Fruit fly (Drosophila melanogaster) whole organism, prepupa: Measurements from ENCODE around the gene CG17233.

Experiments used
- CG10669 ChIP-seq: fragments of 200-800 bp; sonication (Bioruptor generic); optimal IDR thresholded peaks from 3 replicates; lab custom pipeline; 2018; ENCODE audit warnings: missing biosample characterization, mild to moderate bottlenecking, missing genetic modification characterization, moderate library complexity
- CG11294 ChIP-seq: fragments of 200-800 bp; sonication (Bioruptor generic); IDR thresholded peaks from 2 replicates; pipeline ENCODE4 v1.3.6; 2022; ENCODE audit warnings: missing biosample characterization, missing genetic modification characterization
- CG11762 ChIP-seq: fragments of 200-800 bp; sonication (Bioruptor generic); optimal IDR thresholded peaks from 3 replicates; lab custom pipeline; 2016; ENCODE audit warnings: missing biosample characterization, missing genetic modification characterization; ENCODE audit not compliant: insufficient read depth
- CG11902 ChIP-seq: fragments of 200-800 bp; sonication (Bioruptor generic); optimal IDR thresholded peaks from 3 replicates; lab custom pipeline; 2016; ENCODE audit warnings: missing biosample characterization, missing genetic modification characterization
- CG1621 ChIP-seq: fragments of 200-800 bp; sonication (Bioruptor generic); optimal IDR thresholded peaks from 3 replicates; lab custom pipeline; 2018; ENCODE audit warnings: missing biosample characterization, mild to moderate bottlenecking, missing genetic modification characterization
- CG16779 ChIP-seq: fragments of 200-800 bp; sonication (Bioruptor generic); optimal IDR thresholded peaks from 3 replicates; lab custom pipeline; 2017; ENCODE audit warnings: missing biosample characterization, mild to moderate bottlenecking, missing genetic modification characterization
- CG3032 ChIP-seq: fragments of 200-800 bp; optimal IDR thresholded peaks from 2 replicates; lab custom pipeline; 2019; ENCODE audit warnings: missing biosample characterization, mild to moderate bottlenecking, missing genetic modification characterization, moderate library complexity
- CG31627 ChIP-seq: fragments of 200-800 bp; sonication (Bioruptor generic); optimal IDR thresholded peaks from 3 replicates; lab custom pipeline; 2016; ENCODE audit warnings: missing biosample characterization, missing genetic modification characterization
- CG32006 ChIP-seq: fragments of 200-800 bp; sonication (Bioruptor generic); optimal IDR thresholded peaks from 3 replicates; lab custom pipeline; 2017; ENCODE audit warnings: missing biosample characterization, mild to moderate bottlenecking, missing genetic modification characterization
- CG34406 ChIP-seq: fragments of 200-800 bp; sonication (Bioruptor generic); optimal IDR thresholded peaks from 3 replicates; lab custom pipeline; 2016; ENCODE audit warnings: missing biosample characterization, missing genetic modification characterization
- CG3919 ChIP-seq: fragments of 200-800 bp; sonication (Bioruptor generic); optimal IDR thresholded peaks from 3 replicates; lab custom pipeline; 2016; ENCODE audit warnings: missing biosample characterization, missing genetic modification characterization
- CG6276 ChIP-seq: fragments of 200-800 bp; sonication (Bioruptor generic); optimal IDR thresholded peaks from 2 replicates; lab custom pipeline; 2017; ENCODE audit warnings: missing biosample characterization, mild to moderate bottlenecking, missing genetic modification characterization
- CG6792 ChIP-seq: fragments of 200-800 bp; sonication (Bioruptor generic); optimal IDR thresholded peaks from 3 replicates; lab custom pipeline; 2016; ENCODE audit warnings: missing biosample characterization, missing genetic modification characterization
- CG6808 ChIP-seq: fragments of 200-800 bp; sonication (Bioruptor generic); optimal IDR thresholded peaks from 3 replicates; lab custom pipeline; 2017; ENCODE audit warnings: missing biosample characterization, missing genetic modification characterization, mild to moderate bottlenecking, moderate library complexity, missing genetic modification reagents
- CG6854 ChIP-seq: fragments of 200-800 bp; sonication (Bioruptor generic); optimal IDR thresholded peaks from 2 replicates; lab custom pipeline; 2017; ENCODE audit warnings: missing biosample characterization, mild to moderate bottlenecking, missing genetic modification characterization
- CG7368 ChIP-seq: fragments of 200-800 bp; sonication (Bioruptor generic); optimal IDR thresholded peaks from 3 replicates; lab custom pipeline; 2016; ENCODE audit warnings: missing biosample characterization, missing genetic modification characterization
- CG8119 ChIP-seq: fragments of 200-800 bp; sonication (Bioruptor generic); IDR thresholded peaks from 3 replicates; pipeline ENCODE4 v1.3.6; 2022; ENCODE audit warnings: missing biosample characterization, missing genetic modification characterization
- CG8319 ChIP-seq: fragments of 200-800 bp; sonication (Bioruptor generic); optimal IDR thresholded peaks from 3 replicates; lab custom pipeline; 2016; ENCODE audit warnings: missing biosample characterization, missing genetic modification characterization
- CG9139 ChIP-seq: fragments of 200-800 bp; sonication (Bioruptor generic); optimal IDR thresholded peaks from 3 replicates; lab custom pipeline; 2017; ENCODE audit warnings: missing biosample characterization, mild to moderate bottlenecking, missing genetic modification characterization
- Eip93F ChIP-seq: fragments of 200-800 bp; sonication (Bioruptor generic); optimal IDR thresholded peaks from 2 replicates; lab custom pipeline; 2016; ENCODE audit warnings: missing biosample characterization, mild to moderate bottlenecking, missing genetic modification characterization
- Ets96B ChIP-seq: fragments of 200-800 bp; optimal IDR thresholded peaks from 2 replicates; lab custom pipeline; 2019; ENCODE audit warnings: missing biosample characterization, mild to moderate bottlenecking, missing genetic modification characterization, moderate library complexity
- Gug ChIP-seq: fragments of 200-800 bp; sonication (Bioruptor generic); IDR thresholded peaks from 2 replicates; pipeline ENCODE4 v1.3.6; 2022; ENCODE audit warnings: missing biosample characterization, missing genetic modification characterization
- Hr39 ChIP-seq: fragments of 200-800 bp; sonication (Bioruptor generic); optimal IDR thresholded peaks from 2 replicates; lab custom pipeline; 2016; ENCODE audit warnings: missing biosample characterization, missing genetic modification characterization
- Hr4 ChIP-seq: fragments of 200-800 bp; sonication (Bioruptor generic); optimal IDR thresholded peaks from 3 replicates; lab custom pipeline; 2016; ENCODE audit warnings: missing biosample characterization, missing genetic modification characterization
- Lpt ChIP-seq: fragments of 200-800 bp; sonication (Bioruptor generic); optimal IDR thresholded peaks from 3 replicates; lab custom pipeline; 2016; ENCODE audit warnings: missing biosample characterization, missing genetic modification characterization
- OdsH ChIP-seq: fragments of 200-800 bp; sonication (Bioruptor generic); optimal IDR thresholded peaks from 3 replicates; lab custom pipeline; 2016; ENCODE audit warnings: missing biosample characterization, missing genetic modification characterization
- Smox ChIP-seq: fragments of 200-800 bp; sonication (Bioruptor generic); optimal IDR thresholded peaks from 3 replicates; lab custom pipeline; 2016; ENCODE audit warnings: missing biosample characterization, missing genetic modification characterization
- Sox102F ChIP-seq: fragments of 200-800 bp; sonication (Bioruptor generic); optimal IDR thresholded peaks from 2 replicates; lab custom pipeline; 2016; ENCODE audit warnings: missing biosample characterization, mild to moderate bottlenecking, missing genetic modification characterization
- Sox15 ChIP-seq: fragments of 200-800 bp; sonication (Bioruptor generic); optimal IDR thresholded peaks from 3 replicates; lab custom pipeline; 2016; ENCODE audit warnings: missing biosample characterization, missing genetic modification characterization
- achi ChIP-seq: fragments of 200-800 bp; sonication (Bioruptor generic); optimal IDR thresholded peaks from 3 replicates; lab custom pipeline; 2016; ENCODE audit warnings: missing biosample characterization, missing genetic modification characterization
- acj6 ChIP-seq: fragments of 200-800 bp; sonication (Bioruptor generic); optimal IDR thresholded peaks from 3 replicates; lab custom pipeline; 2016; ENCODE audit warnings: missing biosample characterization, missing genetic modification characterization
- dac ChIP-seq: fragments of 200-800 bp; sonication (Bioruptor generic); optimal IDR thresholded peaks from 2 replicates; lab custom pipeline; 2017; ENCODE audit warnings: missing biosample characterization, mild to moderate bottlenecking, missing genetic modification characterization
- dsx ChIP-seq: fragments of 200-800 bp; optimal IDR thresholded peaks from 3 replicates; lab custom pipeline; 2019; ENCODE audit warnings: missing biosample characterization, mild to moderate bottlenecking, missing genetic modification characterization, moderate library complexity; ENCODE audit not compliant: poor library complexity, severe bottlenecking
- eg ChIP-seq: fragments of 200-800 bp; sonication (Bioruptor generic); IDR thresholded peaks from 3 replicates; pipeline ENCODE4 v1.3.6; 2022; ENCODE audit warnings: missing biosample characterization, missing genetic modification characterization
- esn ChIP-seq: fragments of 200-800 bp; sonication (Bioruptor generic); optimal IDR thresholded peaks from 2 replicates; lab custom pipeline; 2016; ENCODE audit warnings: missing biosample characterization, mild to moderate bottlenecking, missing genetic modification characterization, moderate library complexity
- fd59A ChIP-seq: fragments of 200-800 bp; sonication (Bioruptor generic); optimal IDR thresholded peaks from 2 replicates; lab custom pipeline; 2017; ENCODE audit warnings: missing biosample characterization, mild to moderate bottlenecking, missing genetic modification characterization, missing genetic modification reagents
- fd85E ChIP-seq: fragments of 200-800 bp; sonication (Bioruptor generic); optimal IDR thresholded peaks from 3 replicates; lab custom pipeline; 2016; ENCODE audit warnings: missing biosample characterization, missing genetic modification characterization
- lz ChIP-seq: fragments of 200-800 bp; sonication (Bioruptor generic); optimal IDR thresholded peaks from 3 replicates; lab custom pipeline; 2016; ENCODE audit warnings: missing biosample characterization, missing genetic modification characterization
- net ChIP-seq: fragments of 200-800 bp; sonication (Bioruptor generic); optimal IDR thresholded peaks from 3 replicates; lab custom pipeline; 2016; ENCODE audit warnings: missing biosample characterization, missing genetic modification characterization
- pdm3 ChIP-seq: fragments of 200-800 bp; sonication (Bioruptor generic); optimal IDR thresholded peaks from 3 replicates; lab custom pipeline; 2016; ENCODE audit warnings: missing biosample characterization, missing genetic modification characterization
- salr ChIP-seq, 2 experiments: fragments of 200-800 bp; sonication (Bioruptor generic); optimal IDR thresholded peaks; 3 replicates each; lab custom pipeline; 2016 to 2018; ENCODE audit warnings: missing biosample characterization in 2 of 2, missing genetic modification characterization in 2 of 2, mild to moderate bottlenecking in 1 of 2
- ss ChIP-seq, 2 experiments: fragments of 200-800 bp; sonication (Bioruptor generic); optimal IDR thresholded peaks; 2 replicates in 1 of 2; 3 replicates in 1 of 2; lab custom pipeline; 2017 to 2018; ENCODE audit warnings: mild to moderate bottlenecking in 2 of 2, missing biosample characterization in 2 of 2, missing genetic modification characterization in 2 of 2, moderate library complexity in 1 of 2
- topi ChIP-seq: fragments of 200-800 bp; sonication (Bioruptor generic); optimal IDR thresholded peaks from 3 replicates; lab custom pipeline; 2016; ENCODE audit warnings: missing biosample characterization, missing genetic modification characterization
- vri ChIP-seq: fragments of 200-800 bp; sonication (Bioruptor generic); optimal IDR thresholded peaks from 3 replicates; lab custom pipeline; 2016; ENCODE audit warnings: missing biosample characterization, mild to moderate bottlenecking, missing genetic modification characterization

CG17233 gene

DNA sequence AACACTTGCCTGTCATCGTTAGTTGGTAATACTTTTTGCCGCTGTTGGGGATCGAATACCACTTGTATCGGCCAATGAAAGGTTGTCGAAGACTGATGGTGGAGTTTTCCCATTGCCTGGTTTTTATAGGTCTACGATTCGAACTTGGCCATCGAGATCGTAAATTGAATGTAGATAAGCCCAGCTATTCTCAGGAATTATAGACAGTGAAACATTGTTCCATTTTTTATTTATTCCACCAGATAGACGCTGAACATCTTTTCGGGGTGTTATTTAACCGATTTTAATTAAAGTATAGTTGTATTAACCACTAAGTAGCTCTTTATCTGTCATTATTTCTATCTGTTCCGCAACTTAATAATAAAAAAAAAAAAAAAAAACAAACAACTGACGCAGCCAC, 38.1 kb downstream of the CG17233 start, which contains the start of gene CG7298:
Gene CG7298, minus strand, starts transcription at position 101 of the 400 bp plus-strand sequence.
- TF ChIP-seq Hr4: no peak
- no peak for TF ChIP-seq eg
- TF ChIP-seq CG1621 (tag; lab: Kevin White, UChicago): no peak
- TF ChIP-seq fd59A (GFP tag; lab: Kevin White, UChicago): no peak
- no peak for TF ChIP-seq acj6 (GFP tag; lab: Kevin White, UChicago)
- TF ChIP-seq ss (GFP tag; optimal IDR thresholded peaks at IDR 0.05; lab: Kevin White, UChicago): no peak
- no peak for TF ChIP-seq net (GFP tag; lab: Kevin White, UChicago)
- no peak for TF ChIP-seq CG6792 (GFP tag; lab: Kevin White, UChicago)
- no peak for TF ChIP-seq CG8119 (GFP tag; lab: Robert Waterston, UW)
- no peak for TF ChIP-seq CG10669 (GFP tag; lab: Kevin White, UChicago)
- TF ChIP-seq CG34406 (GFP tag; lab: Kevin White, UChicago): no peak
- TF ChIP-seq CG11294 (GFP tag; lab: Robert Waterston, UW): no peak
- TF ChIP-seq salr (GFP tag; optimal IDR thresholded peaks at IDR 0.05; lab: Kevin White, UChicago): no peak

DNA sequence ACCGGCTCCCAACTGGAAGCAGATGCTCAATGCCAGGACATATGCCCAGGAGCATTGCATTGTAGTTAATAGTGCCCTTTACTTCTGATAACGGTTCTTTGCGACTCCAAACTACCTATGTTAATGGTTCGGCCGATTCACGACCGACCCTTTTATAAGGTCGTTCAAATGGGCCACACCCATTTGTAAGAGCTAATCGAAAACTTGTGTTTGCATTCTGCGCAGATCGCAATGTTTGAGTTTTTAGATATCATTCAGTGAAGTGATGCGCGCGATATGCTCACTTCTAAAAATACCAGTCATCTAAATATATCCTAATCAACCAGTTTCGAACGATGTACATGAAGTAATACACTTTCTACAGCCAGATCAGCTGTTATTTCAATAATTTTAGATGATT, 40.2 kb downstream of the CG17233 start, which contains the start of gene obst-F:
Gene obst-F, minus strand, starts transcription at position 101 of the 400 bp plus-strand sequence.
- TF ChIP-seq Smox: no peak
- TF ChIP-seq CG8119 (GFP tag; lab: Robert Waterston, UW): no peak
- no peak for TF ChIP-seq CG32006 (GFP tag; lab: Kevin White, UChicago)
- no peak for TF ChIP-seq Sox102F (GFP tag; lab: Kevin White, UChicago)
- TF ChIP-seq CG7368: no peak
- no peak for TF ChIP-seq Gug
- no peak for TF ChIP-seq CG34406 (GFP tag; lab: Kevin White, UChicago)
- TF ChIP-seq topi (GFP tag; lab: Kevin White, UChicago): no peak
- TF ChIP-seq CG3919 (GFP tag; lab: Kevin White, UChicago): no peak
- TF ChIP-seq vri: no peak
- TF ChIP-seq CG3032 (tag; lab: Kevin White, UChicago): no peak
- no peak for TF ChIP-seq eg
- TF ChIP-seq CG10669 (GFP tag; lab: Kevin White, UChicago): no peak
- TF ChIP-seq achi (GFP tag; lab: Kevin White, UChicago): no peak
- no peak for TF ChIP-seq CG31627

DNA sequence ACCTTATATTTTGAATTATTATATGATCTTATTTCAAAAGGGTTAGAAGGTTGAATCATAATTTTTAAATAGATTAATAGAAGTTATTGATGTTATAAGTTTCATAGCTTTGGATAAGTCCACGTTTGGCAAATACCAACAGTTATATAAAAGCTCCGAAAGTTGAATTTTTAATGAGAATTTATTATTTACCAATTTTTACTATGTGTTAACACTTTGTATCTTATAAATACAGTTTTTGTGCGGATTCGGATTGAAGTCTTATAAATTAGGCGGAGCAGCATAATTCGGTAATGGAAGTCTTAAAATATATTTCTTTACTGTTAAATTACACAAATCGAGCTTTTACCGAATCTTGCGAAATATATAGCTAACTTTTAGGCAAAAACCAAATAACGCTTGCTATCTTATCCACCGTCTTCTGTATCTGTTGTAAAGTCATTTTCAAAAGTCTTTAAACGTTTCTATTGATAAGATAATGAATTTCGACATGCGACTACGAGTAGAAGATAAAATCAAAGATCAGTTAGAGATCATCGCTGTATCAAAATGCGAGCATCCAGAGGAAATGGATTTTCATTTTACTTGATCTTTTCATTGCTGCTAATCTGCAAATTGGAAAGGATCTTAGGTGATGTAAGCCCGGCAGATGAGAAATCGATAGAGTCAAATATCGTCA, 42.0 kb downstream of the CG17233 start, which contains the start of gene CG42833:
Gene CG42833, plus strand, starts transcription at position 525 of the 679 bp plus-strand sequence.
- no peak for TF ChIP-seq ss (GFP tag; optimal IDR thresholded peaks at IDR 0.05; lab: Kevin White, UChicago)
- TF ChIP-seq OdsH (GFP tag; lab: Kevin White, UChicago): no peak
- no peak for TF ChIP-seq CG6854
- TF ChIP-seq fd85E (GFP tag; lab: Kevin White, UChicago): no peak
- TF ChIP-seq eg: no peak
- TF ChIP-seq CG16779: no peak
- no peak for TF ChIP-seq Gug
- no peak for TF ChIP-seq CG8319 (GFP tag; lab: Kevin White, UChicago)
- no peak for TF ChIP-seq Hr39
- no peak for TF ChIP-seq CG10669 (GFP tag; lab: Kevin White, UChicago)

DNA sequence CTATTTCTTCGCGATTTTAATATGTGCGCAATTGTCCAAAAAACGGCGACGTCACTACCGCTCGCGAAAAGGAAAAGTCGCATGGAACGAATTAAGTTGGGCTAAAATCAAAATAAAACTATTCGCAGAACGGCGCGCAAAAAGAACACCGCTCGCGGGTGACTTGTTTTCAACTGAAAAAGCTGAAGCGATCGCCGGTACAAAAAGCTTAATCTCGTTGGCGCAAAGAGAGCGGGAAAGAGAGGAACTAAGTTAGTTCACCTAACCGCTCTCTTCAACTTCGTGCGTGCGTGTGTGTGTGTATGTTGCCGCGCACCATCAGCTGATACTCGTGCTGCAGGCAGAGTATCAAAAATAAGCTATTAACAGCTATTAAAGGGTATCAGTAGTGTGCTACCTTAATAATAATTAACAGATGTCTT, 43.6 kb downstream of the CG17233 start, which contains the start of gene CG42674:
Gene CG42674, minus strand, starts transcription at position 180 of the 422 bp plus-strand sequence.
- TF ChIP-seq CG11902 (GFP tag; lab: Kevin White, UChicago): no peak
- no peak for TF ChIP-seq CG7368
- TF ChIP-seq Lpt (GFP tag; lab: Kevin White, UChicago): no peak
- no peak for TF ChIP-seq dac
- peak; percentile 16 for TF ChIP-seq CG9139 (GFP tag; lab: Kevin White, UChicago)
- TF ChIP-seq CG16779: peak; percentile 24
- TF ChIP-seq fd59A (GFP tag; lab: Kevin White, UChicago): no peak
- TF ChIP-seq CG8319 (GFP tag; lab: Kevin White, UChicago): no peak
- TF ChIP-seq CG6276 (GFP tag; lab: Kevin White, UChicago): no peak
- no peak for TF ChIP-seq net (GFP tag; lab: Kevin White, UChicago)
- no peak for TF ChIP-seq esn (GFP tag; lab: Kevin White, UChicago)
- TF ChIP-seq Ets96B (tag; lab: Kevin White, UChicago): no peak
- peak; percentile 39 for TF ChIP-seq Sox102F (GFP tag; lab: Kevin White, UChicago)
- no peak for TF ChIP-seq CG6808 (GFP tag; lab: Kevin White, UChicago)
- TF ChIP-seq Sox15 (GFP tag; lab: Kevin White, UChicago): no peak
- no peak for TF ChIP-seq OdsH (GFP tag; lab: Kevin White, UChicago)
- no peak for TF ChIP-seq ss (GFP tag; optimal IDR thresholded peaks at IDR 0.05; lab: Kevin White, UChicago)
- TF ChIP-seq pdm3 (GFP tag; lab: Kevin White, UChicago): no peak
- no peak for TF ChIP-seq CG11762 (GFP tag; lab: Kevin White, UChicago)
- TF ChIP-seq lz (GFP tag; lab: Kevin White, UChicago): no peak
- peak; percentile 57 for TF ChIP-seq vri
- no peak for TF ChIP-seq Eip93F (GFP tag; lab: Kevin White, UChicago)
- no peak for TF ChIP-seq dsx (GFP tag; lab: Kevin White, UChicago)
